Fruit fly (Drosophila melanogaster) whole organism, adult: ENCODE results near the gene fwe.

Experiments used
- CG11617 ChIP-seq: fragments of 200-800 bp; sonication (Bioruptor generic); optimal IDR thresholded peaks from 2 replicates; lab custom pipeline; 2017; ENCODE audit warnings: mild to moderate bottlenecking, missing biosample characterization, missing genetic modification reagents, missing genetic modification characterization
- CG12768 ChIP-seq: fragments of 200-800 bp; sonication (Bioruptor generic); optimal IDR thresholded peaks from 2 replicates; lab custom pipeline; 2017; ENCODE audit warnings: missing biosample characterization, missing genetic modification characterization, mild to moderate bottlenecking, moderate library complexity, missing genetic modification reagents
- CG14711 ChIP-seq: fragments of 200-800 bp; sonication (Bioruptor generic); optimal IDR thresholded peaks from 2 replicates; lab custom pipeline; 2018; ENCODE audit warnings: missing biosample characterization, mild to moderate bottlenecking, missing genetic modification characterization, moderate library complexity
- CG1620 ChIP-seq: fragments of 200-800 bp; sonication (Bioruptor generic); optimal IDR thresholded peaks from 2 replicates; lab custom pipeline; 2016; ENCODE audit warnings: missing biosample characterization, missing genetic modification characterization
- CG33017 ChIP-seq: fragments of 200-800 bp; sonication (Bioruptor generic); optimal IDR thresholded peaks from 2 replicates; lab custom pipeline; 2018; ENCODE audit warnings: missing biosample characterization, mild to moderate bottlenecking, missing genetic modification characterization, moderate library complexity
- CG5204 ChIP-seq: fragments of 200-800 bp; sonication (Bioruptor generic); optimal IDR thresholded peaks from 2 replicates; lab custom pipeline; 2016; ENCODE audit warnings: missing biosample characterization, missing genetic modification characterization
- CG7045 ChIP-seq: fragments of 200-800 bp; sonication (Bioruptor generic); optimal IDR thresholded peaks from 2 replicates; lab custom pipeline; 2017; ENCODE audit warnings: missing biosample characterization, mild to moderate bottlenecking, missing genetic modification characterization
- CG7101 ChIP-seq: fragments of 200-800 bp; sonication (Bioruptor generic); optimal IDR thresholded peaks from 2 replicates; lab custom pipeline; 2018; ENCODE audit warnings: missing biosample characterization, mild to moderate bottlenecking, missing genetic modification characterization, moderate library complexity
- Clk ChIP-seq: fragments of 200-800 bp; sonication (Bioruptor generic); optimal IDR thresholded peaks from 2 replicates; lab custom pipeline; 2017; ENCODE audit warnings: missing biosample characterization, missing genetic modification characterization
- Crg-1 ChIP-seq: fragments of 200-800 bp; sonication (Bioruptor generic); optimal IDR thresholded peaks from 2 replicates; lab custom pipeline; 2016; ENCODE audit warnings: missing biosample characterization, missing genetic modification characterization
- Hr96 ChIP-seq: fragments of 200-800 bp; sonication (Bioruptor generic); optimal IDR thresholded peaks from 2 replicates; lab custom pipeline; 2016; ENCODE audit warnings: missing biosample characterization, missing genetic modification characterization
- Mnt ChIP-seq: fragments of 200-800 bp; sonication (Bioruptor generic); optimal IDR thresholded peaks from 2 replicates; lab custom pipeline; 2016; ENCODE audit warnings: missing biosample characterization, mild to moderate bottlenecking, missing genetic modification characterization
- bab1 ChIP-seq: fragments of 200-800 bp; sonication (Bioruptor generic); optimal IDR thresholded peaks from 3 replicates; lab custom pipeline; 2019; ENCODE audit warnings: missing biosample characterization, mild to moderate bottlenecking, missing genetic modification characterization, moderate library complexity
- cic ChIP-seq: fragments of 200-800 bp; sonication (Bioruptor generic); optimal IDR thresholded peaks from 2 replicates; lab custom pipeline; 2017; ENCODE audit warnings: missing biosample characterization, mild to moderate bottlenecking, missing genetic modification characterization, moderate library complexity
- cnc ChIP-seq, 2 experiments: fragments of >200 bp; optimal IDR thresholded peaks; 2 replicates each; lab custom pipeline; 2017
- kay ChIP-seq: fragments of 200-800 bp; sonication (Bioruptor generic); peaks from one replicate; lab custom pipeline; 2016; ENCODE audit warnings: missing biosample characterization, missing genetic modification characterization, borderline replicate concordance
- ovo ChIP-seq: fragments of 200-800 bp; sonication (Bioruptor generic); optimal IDR thresholded peaks from 2 replicates; lab custom pipeline; 2016; ENCODE audit warnings: missing biosample characterization, missing genetic modification characterization
- pad ChIP-seq: fragments of 200-800 bp; sonication (Bioruptor generic); optimal IDR thresholded peaks from 3 replicates; lab custom pipeline; 2017; ENCODE audit warnings: missing biosample characterization, missing genetic modification characterization, mild to moderate bottlenecking, moderate library complexity, missing genetic modification reagents
- tj ChIP-seq: fragments of 200-800 bp; sonication (Bioruptor generic); optimal IDR thresholded peaks from 3 replicates; lab custom pipeline; 2017; ENCODE audit warnings: missing biosample characterization, mild to moderate bottlenecking, missing genetic modification characterization, moderate library complexity
- toe ChIP-seq: fragments of 200-800 bp; sonication (Bioruptor generic); optimal IDR thresholded peaks from 2 replicates; lab custom pipeline; 2016; ENCODE audit warnings: missing biosample characterization, missing genetic modification characterization

fwe gene

DNA sequence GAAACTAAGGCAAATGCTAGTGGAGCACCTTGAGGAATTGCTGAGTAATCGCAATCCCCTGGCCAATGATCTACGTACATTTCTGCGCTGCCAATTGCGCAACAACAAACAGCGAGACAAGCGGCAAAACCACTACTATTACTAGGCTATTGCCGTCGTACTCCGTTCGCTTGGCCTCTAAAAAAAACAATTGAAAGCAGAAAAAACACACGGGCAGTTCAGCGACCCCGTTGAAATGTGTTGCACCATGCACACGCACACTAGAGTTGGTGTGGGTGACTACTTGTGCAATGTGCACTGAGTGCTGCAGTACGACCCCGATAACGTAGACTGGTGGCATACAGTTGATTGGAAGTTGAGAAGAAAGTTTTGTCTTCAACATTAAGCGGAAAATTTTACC lies 8.3 kb upstream of the fwe start:
- no peak for TF ChIP-seq Crg-1
- peak; percentile 73 for TF ChIP-seq tj (GFP tag; lab: Kevin White, UChicago)
- TF ChIP-seq pad, result no peak
- no peak for TF ChIP-seq CG14711
- TF ChIP-seq Mnt (GFP tag; lab: Kevin White, UChicago), result peak; percentile 20
- TF ChIP-seq kay (GFP tag; lab: Kevin White, UChicago), result no peak
- no peak for TF ChIP-seq CG12768 (GFP tag; lab: Kevin White, UChicago)
- TF ChIP-seq cnc (optimal IDR thresholded peaks at IDR 0.05; lab: Kevin White, UChicago), result peak; percentile 41 to 90
- peak; percentile 37 for TF ChIP-seq cic
- no peak for TF ChIP-seq bab1 (GFP tag; lab: Kevin White, UChicago)
- TF ChIP-seq CG7101 (tag; lab: Kevin White, UChicago), result no peak
- TF ChIP-seq CG7045 (GFP tag; lab: Kevin White, UChicago), result no peak
- no peak for TF ChIP-seq CG11617
- TF ChIP-seq CG5204 (GFP tag; lab: Kevin White, UChicago), result no peak
- TF ChIP-seq toe (GFP tag; lab: Kevin White, UChicago), result no peak
- TF ChIP-seq Hr96, result no peak
- no peak for TF ChIP-seq Clk (GFP tag; lab: Kevin White, UChicago)
- no peak for TF ChIP-seq CG1620 (GFP tag; lab: Kevin White, UChicago)

DNA sequence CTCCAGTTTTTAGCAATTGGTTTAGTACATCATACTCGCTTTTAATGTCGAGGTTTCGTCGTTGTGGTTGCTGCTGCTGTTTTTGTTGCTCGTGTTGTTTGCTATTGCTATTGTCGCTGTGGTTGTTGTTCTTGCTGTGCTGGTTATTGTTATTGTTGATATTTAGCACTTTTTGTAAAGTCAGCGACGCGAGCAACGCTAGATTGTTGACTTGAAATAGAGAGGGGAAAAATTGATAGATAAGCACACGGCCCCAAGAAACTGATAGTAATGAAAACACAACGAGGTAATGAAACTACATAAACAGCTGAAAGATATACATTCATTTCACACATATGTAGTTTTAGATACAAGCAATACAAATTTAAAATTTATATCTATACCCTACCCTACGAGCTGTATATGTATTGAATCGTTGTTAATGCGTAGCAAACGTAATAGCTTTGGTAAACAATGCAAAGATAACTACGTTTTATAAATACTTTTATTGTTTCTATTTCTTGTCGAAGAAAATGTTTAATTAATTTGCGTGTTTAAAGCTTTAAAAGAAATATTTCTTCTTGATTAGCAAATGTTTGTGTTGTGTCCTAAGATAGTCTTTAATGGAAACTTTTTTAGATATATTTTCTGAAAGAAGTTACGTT lies 7.7 kb upstream of the fwe start:
- TF ChIP-seq Clk (GFP tag; lab: Kevin White, UChicago), result no peak
- TF ChIP-seq CG12768 (GFP tag; lab: Kevin White, UChicago), result no peak
- no peak for TF ChIP-seq CG5204 (GFP tag; lab: Kevin White, UChicago)
- peak; percentile 51 for TF ChIP-seq tj (GFP tag; lab: Kevin White, UChicago)
- peak; percentile 31 for TF ChIP-seq Mnt (GFP tag; lab: Kevin White, UChicago)
- TF ChIP-seq CG7101 (tag; lab: Kevin White, UChicago), result peak; percentile 25
- peak; percentile 68 for TF ChIP-seq cic
- TF ChIP-seq pad, result peak; percentile 89
- TF ChIP-seq ovo, result peak; percentile 31
- TF ChIP-seq kay (GFP tag; lab: Kevin White, UChicago), result peak; percentile 89

DNA sequence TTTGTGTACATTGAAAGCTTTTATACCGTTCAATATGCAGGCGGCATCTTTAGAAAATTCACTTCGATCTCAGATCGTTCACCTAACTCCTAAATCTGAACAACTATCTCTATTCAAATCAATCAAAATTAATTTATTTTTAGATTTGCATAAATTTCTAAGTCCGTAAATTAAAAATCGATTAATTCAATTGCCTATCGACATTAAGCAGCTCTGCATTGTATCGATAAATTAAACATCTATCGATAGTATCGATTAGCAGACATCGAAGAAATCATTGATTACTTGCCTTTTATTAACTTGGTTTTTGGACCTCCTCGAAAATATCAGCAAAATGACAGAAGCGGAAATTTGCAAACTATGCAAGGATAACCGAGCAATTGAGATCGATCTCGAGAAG lies 504 bp upstream of the fwe start, which contains the start of gene CkIIalpha-i1:
TSS of gene CkIIalpha-i1 (plus strand) at position 266 of the 400 bp plus-strand sequence.
- TF ChIP-seq pad (no peak), kay (GFP tag; lab: Kevin White, UChicago) (peak; percentile 84)

DNA sequence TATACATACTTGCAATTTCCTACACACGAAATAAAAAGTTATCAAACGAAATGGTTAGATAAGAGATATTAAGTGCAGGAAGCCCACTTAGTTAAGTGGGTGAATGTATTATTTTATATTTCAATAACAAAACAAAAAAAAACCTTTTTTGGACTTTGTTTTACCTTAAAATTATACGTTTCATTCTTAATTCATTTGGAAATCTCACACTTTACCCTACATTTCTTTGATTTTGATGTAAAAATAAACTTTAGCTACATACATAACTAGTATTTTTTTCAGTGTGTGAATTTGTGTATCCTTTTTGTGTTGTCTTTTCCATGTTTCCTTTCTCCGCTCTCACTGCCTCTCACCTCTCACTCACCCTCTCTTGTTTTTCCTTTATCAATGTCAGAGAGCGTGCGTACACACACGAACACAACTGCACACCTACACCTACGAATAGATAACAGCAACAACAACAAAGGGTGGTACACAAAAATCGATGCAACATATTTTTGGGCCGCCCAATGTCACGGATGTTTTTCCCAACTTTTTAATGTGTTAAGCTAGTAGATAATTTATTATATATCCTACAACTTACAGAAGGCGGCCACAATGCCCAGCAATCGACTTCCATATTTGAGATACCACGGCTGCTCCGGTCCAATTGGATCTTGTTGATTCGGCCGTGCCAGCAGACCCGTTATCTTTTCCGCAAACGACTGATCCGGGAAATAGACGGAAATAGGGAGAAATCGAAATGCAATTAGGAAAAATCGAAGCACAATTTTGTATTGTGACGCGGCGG lies 662 bp downstream of the fwe start:
- TF ChIP-seq CG12768 (GFP tag; lab: Kevin White, UChicago), result peak; percentile 39
- TF ChIP-seq CG7045 (GFP tag; lab: Kevin White, UChicago), result peak; percentile 64
- peak; percentile 71 for TF ChIP-seq kay (GFP tag; lab: Kevin White, UChicago)
- TF ChIP-seq CG14711, result peak; percentile 62
- TF ChIP-seq CG11617, result peak; percentile 43
- no peak for TF ChIP-seq bab1 (GFP tag; lab: Kevin White, UChicago)
- peak; percentile 47 for TF ChIP-seq pad
- TF ChIP-seq Clk (GFP tag; lab: Kevin White, UChicago), result no peak
- TF ChIP-seq CG33017, result peak; percentile 74
- TF ChIP-seq CG7101 (tag; lab: Kevin White, UChicago), result peak; percentile 47
- no peak for TF ChIP-seq CG5204 (GFP tag; lab: Kevin White, UChicago)

DNA sequence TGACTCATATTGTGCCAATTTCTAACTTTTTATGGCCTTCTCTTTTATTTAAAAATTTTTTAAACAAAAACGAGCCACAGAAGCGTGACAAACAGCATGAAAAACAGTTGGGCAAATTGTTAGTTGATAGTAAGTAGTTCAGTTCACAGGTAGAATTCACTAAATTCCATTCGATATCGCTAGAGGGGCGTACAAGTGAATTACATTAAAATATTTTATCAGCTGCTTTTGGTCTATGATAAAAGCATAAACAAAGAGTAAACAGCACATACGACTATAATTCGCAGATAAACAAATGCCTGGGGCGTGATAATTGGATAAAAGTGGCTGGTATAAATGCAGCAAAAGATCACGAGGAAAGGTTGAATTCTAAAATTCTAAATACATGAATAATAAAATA lies 2.2 kb downstream of the fwe start:
- TF ChIP-seq tj (GFP tag; lab: Kevin White, UChicago), result no peak
- TF ChIP-seq kay (GFP tag; lab: Kevin White, UChicago), result peak; percentile 75

DNA sequence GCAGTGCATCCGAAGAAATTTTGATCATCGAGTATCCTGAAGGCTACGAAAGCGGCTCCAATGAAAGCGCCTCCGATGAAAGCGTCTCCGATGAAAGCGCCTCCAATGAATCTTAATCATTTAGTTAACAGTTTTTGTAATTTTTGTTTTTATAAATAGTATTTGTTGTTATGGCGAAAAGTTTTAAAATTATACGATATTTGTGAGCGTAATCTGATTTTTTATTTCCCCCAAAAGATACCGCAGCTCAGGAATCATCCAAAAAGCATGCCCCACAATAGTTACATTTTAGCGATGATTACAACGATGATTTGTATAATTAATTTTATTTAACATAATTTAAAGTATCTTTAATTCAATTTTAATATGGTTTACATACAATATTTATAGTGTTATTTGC lies 6.4 kb downstream of the fwe start:
- TF ChIP-seq cic, result no peak
- TF ChIP-seq CG7045 (GFP tag; lab: Kevin White, UChicago), result no peak
- TF ChIP-seq Mnt (GFP tag; lab: Kevin White, UChicago), result no peak

DNA sequence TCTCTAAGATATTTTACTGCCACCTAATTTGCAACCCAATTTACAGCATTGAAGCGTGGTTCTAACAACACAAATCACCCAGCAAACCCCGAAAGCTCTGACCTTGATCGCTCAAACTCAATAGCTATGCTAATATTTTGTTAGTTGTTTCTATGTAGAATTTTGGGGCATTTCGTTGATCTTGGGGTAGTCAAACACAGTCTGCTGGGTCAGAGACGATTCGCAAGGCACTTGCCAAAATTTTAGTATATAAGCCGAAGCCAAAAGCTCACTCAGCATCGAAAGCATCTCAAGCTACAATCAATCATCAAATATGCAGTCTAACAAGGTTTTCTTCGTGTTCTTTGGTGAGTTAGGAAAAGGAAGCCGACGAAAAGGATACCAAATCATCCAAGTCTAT lies 7.0 kb downstream of the fwe start, which contains the start of gene CG13445:
TSS of gene CG13445 (plus strand) at position 301 of the 400 bp plus-strand sequence.
- TF ChIP-seq Hr96, result no peak
- TF ChIP-seq cnc (optimal IDR thresholded peaks at IDR 0.05; lab: Kevin White, UChicago), result no peak
- TF ChIP-seq kay (GFP tag; lab: Kevin White, UChicago), result no peak
- no peak for TF ChIP-seq CG7101 (tag; lab: Kevin White, UChicago)
- TF ChIP-seq CG5204 (GFP tag; lab: Kevin White, UChicago), result no peak
- TF ChIP-seq toe (GFP tag; lab: Kevin White, UChicago), result no peak
- TF ChIP-seq CG7045 (GFP tag; lab: Kevin White, UChicago), result no peak
- no peak for TF ChIP-seq Mnt (GFP tag; lab: Kevin White, UChicago)
